Fruit fly (Drosophila melanogaster) whole organism, embryonic: ENCODE results near the gene CG10809.

Experiments
- CG11398 ChIP-seq: fragments of 200-800 bp; sonication (Bioruptor generic); optimal IDR thresholded peaks from 2 replicates; lab custom pipeline; 2016; ENCODE audit warnings: missing biosample characterization, missing genetic modification characterization
- CG12659 ChIP-seq: fragments of 200-800 bp; sonication (Bioruptor generic); optimal IDR thresholded peaks from 3 replicates; lab custom pipeline; 2017; ENCODE audit warnings: mild to moderate bottlenecking, missing biosample characterization, missing genetic modification reagents, missing genetic modification characterization
- CG7271 ChIP-seq: fragments of 200-800 bp; sonication (Bioruptor generic); optimal IDR thresholded peaks from 2 replicates; lab custom pipeline; 2018; ENCODE audit warnings: missing biosample characterization, mild to moderate bottlenecking, missing genetic modification characterization, moderate library complexity
- CG8765 ChIP-seq: fragments of 200-800 bp; sonication (Bioruptor generic); IDR thresholded peaks from 2 replicates; pipeline ENCODE4 v1.3.6; 2022; ENCODE audit warnings: missing biosample characterization, missing genetic modification characterization
- H2.0 ChIP-seq: fragments of 200-800 bp; sonication (Bioruptor generic); IDR thresholded peaks from 2 replicates; pipeline ENCODE4 v1.3.6; 2022; ENCODE audit warnings: missing biosample characterization, missing genetic modification characterization
- caup ChIP-seq: fragments of 200-800 bp; sonication (Bioruptor generic); optimal IDR thresholded peaks from 3 replicates; lab custom pipeline; 2017; ENCODE audit warnings: missing biosample characterization, mild to moderate bottlenecking, missing genetic modification characterization, moderate library complexity; ENCODE audit not compliant: severe bottlenecking
- eve ChIP-seq, 2 experiments: fragments of >200 bp; optimal IDR thresholded peaks; 2 replicates each; lab custom pipeline; 2017; ENCODE audit warnings: missing biosample characterization in 2 of 2, missing genetic modification characterization in 2 of 2
- gt ChIP-seq: fragments of 200-800 bp; sonication (Bioruptor generic); IDR thresholded peaks from 2 replicates; pipeline ENCODE4 v1.3.6; 2022; ENCODE audit warnings: missing biosample characterization, missing genetic modification characterization
- hth ChIP-seq: fragments of >200 bp; optimal IDR thresholded peaks from 2 replicates; lab custom pipeline; 2017; ENCODE audit warnings: inconsistent platforms
- ro ChIP-seq: fragments of 200-800 bp; sonication (Bioruptor generic); IDR thresholded peaks from 2 replicates; pipeline ENCODE4 v1.3.6; 2022; ENCODE audit warnings: missing biosample characterization, missing genetic modification characterization
- seq ChIP-seq: fragments of 200-800 bp; sonication (Bioruptor generic); IDR thresholded peaks from 2 replicates; pipeline ENCODE4 v1.3.6; 2022; ENCODE audit warnings: missing biosample characterization, missing genetic modification characterization
- sna ChIP-seq: fragments of 200-800 bp; sonication (Bioruptor generic); IDR thresholded peaks from 2 replicates; pipeline ENCODE4 v1.3.6; 2022; ENCODE audit warnings: missing biosample characterization, missing genetic modification characterization; ENCODE audit not compliant: partially characterized antibody
- usp ChIP-seq: fragments of >200 bp; optimal IDR thresholded peaks from 2 replicates; lab custom pipeline; 2017; ENCODE audit warnings: missing biosample characterization, missing genetic modification characterization
- wdn ChIP-seq: fragments of 200-800 bp; sonication (Bioruptor generic); IDR thresholded peaks from 2 replicates; pipeline ENCODE4 v1.3.6; 2022; ENCODE audit warnings: missing biosample characterization, missing genetic modification characterization

DNA sequence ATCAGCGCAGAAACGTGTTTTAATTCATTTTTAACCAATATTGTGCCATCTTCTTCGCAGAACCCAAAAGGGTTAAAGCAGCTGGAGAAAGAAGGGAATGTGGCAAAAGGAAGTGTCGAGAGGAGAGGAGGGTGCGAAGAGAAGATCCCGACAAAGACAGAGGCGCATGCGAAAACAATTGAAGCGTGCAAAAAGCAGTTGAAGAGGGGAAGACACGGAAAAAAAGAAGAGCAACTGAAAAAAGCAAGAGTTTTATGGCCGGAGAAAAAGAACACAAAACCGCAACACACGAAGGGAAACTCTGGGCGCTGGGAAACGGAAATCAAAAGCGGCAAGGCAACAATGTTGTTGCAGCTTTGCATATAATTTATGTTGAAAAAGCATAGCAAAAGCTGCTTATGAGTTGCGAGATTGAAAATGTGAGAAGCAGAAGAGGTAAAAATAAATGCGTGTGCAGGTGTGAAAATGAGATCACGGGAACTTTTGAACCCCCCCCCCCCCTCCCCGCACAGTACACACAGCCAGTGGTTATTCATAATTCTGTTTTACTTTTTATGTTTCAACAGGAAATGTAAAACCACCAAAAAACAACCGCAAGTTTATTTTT is 6.4 kb downstream of the CG10809 start:
- no peak for TF ChIP-seq H2.0 (GFP tag; lab: Robert Waterston, UW)
- no peak for TF ChIP-seq caup (GFP tag; lab: Kevin White, UChicago)
- TF ChIP-seq usp (GFP tag; lab: Kevin White, UChicago): no peak
- no peak for TF ChIP-seq ro (GFP tag; lab: Robert Waterston, UW)
- no peak for TF ChIP-seq CG11398
- no peak for TF ChIP-seq hth
- no peak for TF ChIP-seq wdn (GFP tag; lab: Robert Waterston, UW)
- no peak for TF ChIP-seq CG12659 (GFP tag; lab: Kevin White, UChicago)
- no peak for TF ChIP-seq sna (GFP tag; lab: Robert Waterston, UW)
- TF ChIP-seq CG8765 (GFP tag; lab: Robert Waterston, UW): no peak
- TF ChIP-seq seq: no peak
- no peak for TF ChIP-seq CG7271
- peak in 1 of 2 experiments; percentile 71 for TF ChIP-seq eve (GFP tag; optimal IDR thresholded peaks at IDR 0.05; lab: Kevin White, UChicago)
- TF ChIP-seq gt (GFP tag; lab: Robert Waterston, UW): no peak
